Worm (Caenorhabditis elegans) whole organism, young adult: Measurements from ENCODE around the gene srxa-6.

Experiments used
- C06A6.2 ChIP-seq: fragments of 200-800 bp; sonication (Bioruptor generic); conservative IDR thresholded peaks from 2 replicates; pipeline ENCODE4 v1.3.6; 2022; ENCODE audit warnings: missing genetic modification characterization, missing compliant biosample characterization
- F10E7.11 ChIP-seq: sonication (generic microtip); optimal IDR thresholded peaks from 2 replicates; lab custom pipeline; 2017; ENCODE audit warnings: mild to moderate bottlenecking, missing genetic modification characterization, moderate library complexity, missing compliant biosample characterization
- F22D6.2 ChIP-seq: sonication (generic microtip); optimal IDR thresholded peaks from 2 replicates; lab custom pipeline; 2016; ENCODE audit warnings: mild to moderate bottlenecking, missing genetic modification characterization, missing compliant biosample characterization
- F39B2.1 ChIP-seq: fragments of 200-800 bp; sonication (Bioruptor generic); IDR thresholded peaks from 2 replicates; pipeline ENCODE4 v1.3.6; 2022; ENCODE audit warnings: missing genetic modification reagents, missing genetic modification characterization, missing compliant biosample characterization
- F52B5.7 ChIP-seq: sonication (generic microtip); optimal IDR thresholded peaks from 2 replicates; lab custom pipeline; 2016; ENCODE audit warnings: mild to moderate bottlenecking, missing genetic modification characterization, missing compliant biosample characterization
- K11D2.4 ChIP-seq: fragments of 200-800 bp; sonication (Bioruptor generic); IDR thresholded peaks from 2 replicates; pipeline ENCODE4 v1.3.6; 2022; ENCODE audit warnings: missing genetic modification reagents, missing genetic modification characterization, missing compliant biosample characterization
- K12H6.12 ChIP-seq: fragments of 200-800 bp; sonication (Bioruptor generic); optimal IDR thresholded peaks from 2 replicates; lab custom pipeline; 2018; ENCODE audit warnings: mild to moderate bottlenecking, missing genetic modification characterization, missing compliant biosample characterization
- T26A5.8 ChIP-seq: sonication (generic microtip); optimal IDR thresholded peaks from 2 replicates; lab custom pipeline; 2016; ENCODE audit warnings: missing genetic modification characterization, missing compliant biosample characterization
- Y56A3A.18 ChIP-seq: fragments of 200-800 bp; sonication (Bioruptor generic); IDR thresholded peaks from 2 replicates; pipeline ENCODE4 v1.3.6; 2022; ENCODE audit warnings: missing genetic modification reagents, missing genetic modification characterization, missing compliant biosample characterization
- Y79H2A.3 ChIP-seq: fragments of 200-800 bp; sonication (Bioruptor generic); conservative IDR thresholded peaks from 2 replicates; pipeline ENCODE4 v1.3.6; 2022; ENCODE audit warnings: missing genetic modification reagents, missing genetic modification characterization, missing compliant biosample characterization
- Y95B8A.8 ChIP-seq: fragments of 200-800 bp; sonication (Bioruptor generic); IDR thresholded peaks from 2 replicates; pipeline ENCODE4 v1.3.6; 2022; ENCODE audit warnings: missing genetic modification reagents, missing genetic modification characterization, missing compliant biosample characterization
- ZK185.1 ChIP-seq: sonication (generic microtip); optimal IDR thresholded peaks from 2 replicates; lab custom pipeline; 2016; ENCODE audit warnings: mild to moderate bottlenecking, missing genetic modification characterization, missing compliant biosample characterization; ENCODE audit not compliant: poor library complexity, severe bottlenecking
- attf-5 ChIP-seq: fragments of 200-800 bp; sonication (Bioruptor generic); optimal IDR thresholded peaks from 2 replicates; lab custom pipeline; 2018; ENCODE audit warnings: mild to moderate bottlenecking, missing genetic modification characterization, missing compliant biosample characterization
- cebp-1 ChIP-seq, 2 experiments: fragments of 200-800 bp in 1 of 2; sonication (Bioruptor generic) in 1 of 2; sonication (generic microtip) in 1 of 2; IDR thresholded peaks in 1 of 2; optimal IDR thresholded peaks in 1 of 2; 2 replicates each; pipeline versions ENCODE4 v1.3.6 to Lab custom; 2017 to 2022; ENCODE audit warnings: missing compliant biosample characterization in 2 of 2, missing genetic modification characterization in 2 of 2, mild to moderate bottlenecking in 1 of 2, missing genetic modification reagents in 1 of 2, moderate library complexity in 1 of 2
- ceh-100 ChIP-seq: fragments of 200-800 bp; sonication (Bioruptor generic); IDR thresholded peaks from 2 replicates; pipeline ENCODE4 v1.3.6; 2022; ENCODE audit warnings: missing genetic modification reagents, missing genetic modification characterization, missing compliant biosample characterization
- ceh-40 ChIP-seq: fragments of 200-800 bp; sonication (Bioruptor generic); IDR thresholded peaks from 2 replicates; pipeline ENCODE4 v1.3.6; 2022; ENCODE audit warnings: missing genetic modification characterization, missing compliant biosample characterization
- dox-1 ChIP-seq: fragments of 200-800 bp; sonication (Bioruptor generic); IDR thresholded peaks from 2 replicates; pipeline ENCODE4 v1.3.6; 2022; ENCODE audit warnings: missing genetic modification reagents, missing genetic modification characterization, missing compliant biosample characterization
- egl-18 ChIP-seq: fragments of 200-800 bp; sonication (Bioruptor generic); IDR thresholded peaks from 2 replicates; pipeline ENCODE4 v1.3.6; 2022; ENCODE audit warnings: missing genetic modification reagents, missing genetic modification characterization, missing compliant biosample characterization
- ets-4 ChIP-seq: fragments of 200-800 bp; sonication (Bioruptor generic); optimal IDR thresholded peaks from 2 replicates; lab custom pipeline; 2018; ENCODE audit warnings: mild to moderate bottlenecking, missing genetic modification characterization, missing compliant biosample characterization
- fkh-3 ChIP-seq: sonication (generic microtip); optimal IDR thresholded peaks from 2 replicates; lab custom pipeline; 2016; ENCODE audit warnings: mild to moderate bottlenecking, missing genetic modification characterization, missing compliant biosample characterization
- gei-17 ChIP-seq: fragments of 200-800 bp; sonication (Bioruptor generic); optimal IDR thresholded peaks from 2 replicates; lab custom pipeline; 2018; ENCODE audit warnings: mild to moderate bottlenecking, missing genetic modification characterization, missing compliant biosample characterization
- hlh-26 ChIP-seq: fragments of 200-800 bp; sonication (Bioruptor generic); conservative IDR thresholded peaks from 2 replicates; pipeline ENCODE4 v1.3.6; 2022; ENCODE audit warnings: missing genetic modification reagents, missing genetic modification characterization, missing compliant biosample characterization
- hrde-1 ChIP-seq: sonication (generic microtip); optimal IDR thresholded peaks from 2 replicates; lab custom pipeline; 2016; ENCODE audit warnings: missing genetic modification characterization, mild to moderate bottlenecking, missing compliant biosample characterization, moderate library complexity, missing genotype, missing genetic modification reagents, borderline replicate concordance
- hsf-1 ChIP-seq: fragments of 200-800 bp; sonication (Bioruptor generic); IDR thresholded peaks from 2 replicates; pipeline ENCODE4 v1.3.6; 2022; ENCODE audit warnings: missing genetic modification reagents, missing genetic modification characterization, missing compliant biosample characterization
- lsl-1 ChIP-seq: fragments of 200-800 bp; sonication (Bioruptor generic); optimal IDR thresholded peaks from 2 replicates; lab custom pipeline; 2018; ENCODE audit warnings: mild to moderate bottlenecking, missing genetic modification characterization, moderate library complexity, missing compliant biosample characterization
- madf-10 ChIP-seq: sonication (generic microtip); optimal IDR thresholded peaks from 2 replicates; lab custom pipeline; 2016; ENCODE audit warnings: mild to moderate bottlenecking, missing genetic modification characterization, missing compliant biosample characterization
- madf-8 ChIP-seq: fragments of 200-800 bp; sonication (Bioruptor generic); conservative IDR thresholded peaks from 2 replicates; pipeline ENCODE4 v1.3.6; 2022; ENCODE audit warnings: missing genetic modification reagents, missing genetic modification characterization, missing compliant biosample characterization
- mcd-1 ChIP-seq: fragments of 200-800 bp; sonication (Bioruptor generic); IDR thresholded peaks from 2 replicates; pipeline ENCODE4 v1.3.6; 2022; ENCODE audit warnings: missing genetic modification reagents, missing genetic modification characterization, missing compliant biosample characterization
- mxl-1 ChIP-seq: sonication (generic microtip); optimal IDR thresholded peaks from 2 replicates; lab custom pipeline; 2016; ENCODE audit warnings: missing genetic modification characterization, missing compliant biosample characterization
- nfya-1 ChIP-seq: sonication (generic microtip); optimal IDR thresholded peaks from 2 replicates; lab custom pipeline; 2017; ENCODE audit warnings: antibody characterized with exemption, missing compliant biosample characterization, missing genetic modification characterization, borderline replicate concordance; ENCODE audit not compliant: insufficient read depth
- nhr-27 ChIP-seq: fragments of 200-800 bp; sonication (Bioruptor generic); optimal IDR thresholded peaks from 2 replicates; lab custom pipeline; 2018; ENCODE audit warnings: mild to moderate bottlenecking, missing genetic modification characterization, moderate library complexity, missing compliant biosample characterization
- nhr-80 ChIP-seq: sonication (generic microtip); optimal IDR thresholded peaks from 2 replicates; lab custom pipeline; 2016; ENCODE audit warnings: missing genetic modification characterization, missing compliant biosample characterization
- nhr-90 ChIP-seq: sonication (generic microtip); optimal IDR thresholded peaks from 2 replicates; lab custom pipeline; 2016; ENCODE audit warnings: missing genotype, mild to moderate bottlenecking, missing genetic modification characterization, missing compliant biosample characterization
- rcor-1 ChIP-seq: fragments of 200-800 bp; sonication (Bioruptor generic); IDR thresholded peaks from 2 replicates; pipeline ENCODE4 v1.3.6; 2022; ENCODE audit warnings: missing genetic modification reagents, missing genetic modification characterization, missing compliant biosample characterization
- rec-8 ChIP-seq, 2 experiments: sonication (generic microtip); optimal IDR thresholded peaks; 2 replicates each; lab custom pipeline; 2016; ENCODE audit warnings: mild to moderate bottlenecking in 2 of 2, missing genetic modification characterization in 2 of 2, missing genetic modification reagents in 2 of 2, missing genotype in 2 of 2, missing biosample characterization in 1 of 2, missing compliant biosample characterization in 1 of 2, moderate library complexity in 1 of 2
- repo-1 ChIP-seq: sonication (generic microtip); optimal IDR thresholded peaks from 2 replicates; lab custom pipeline; 2017; ENCODE audit warnings: mild to moderate bottlenecking, missing genetic modification characterization, missing compliant biosample characterization
- sdz-38 ChIP-seq: sonication (generic microtip); optimal IDR thresholded peaks from 2 replicates; lab custom pipeline; 2016; ENCODE audit warnings: missing genotype, missing genetic modification characterization, missing compliant biosample characterization
- sea-2 ChIP-seq: fragments of 200-800 bp; sonication (Bioruptor generic); IDR thresholded peaks from 2 replicates; pipeline ENCODE4 v1.3.6; 2022; ENCODE audit warnings: missing genetic modification characterization, missing compliant biosample characterization
- snpc-3.4 ChIP-seq: sonication (generic microtip); optimal IDR thresholded peaks from 2 replicates; lab custom pipeline; 2017; ENCODE audit warnings: missing genetic modification characterization, mild to moderate bottlenecking, missing compliant biosample characterization, antibody characterized with exemption, moderate library complexity, missing genotype, missing genetic modification reagents
- tbx-9 ChIP-seq: sonication (generic microtip); optimal IDR thresholded peaks from 2 replicates; lab custom pipeline; 2016; ENCODE audit warnings: borderline replicate concordance, missing genetic modification characterization, inconsistent platforms, missing compliant biosample characterization
- tlf-1 ChIP-seq: fragments of 200-800 bp; sonication (Bioruptor generic); optimal IDR thresholded peaks from 2 replicates; lab custom pipeline; 2018; ENCODE audit warnings: mild to moderate bottlenecking, missing genetic modification characterization, missing compliant biosample characterization
- xnd-1 ChIP-seq: sonication (generic microtip); optimal IDR thresholded peaks from 2 replicates; lab custom pipeline; 2016; ENCODE audit warnings: missing genotype, missing genetic modification reagents, missing genetic modification characterization, missing compliant biosample characterization
- zfh-2 ChIP-seq: fragments of 200-800 bp; sonication (Bioruptor generic); conservative IDR thresholded peaks from 2 replicates; pipeline ENCODE4 v1.3.6; 2022; ENCODE audit warnings: missing genetic modification reagents, missing genetic modification characterization, missing compliant biosample characterization
- zim-3 ChIP-seq: sonication (generic microtip); optimal IDR thresholded peaks from 2 replicates; lab custom pipeline; 2017; ENCODE audit warnings: mild to moderate bottlenecking, missing genetic modification characterization, moderate library complexity, missing compliant biosample characterization
- ztf-22 ChIP-seq: fragments of 200-800 bp; sonication (Bioruptor generic); optimal IDR thresholded peaks from 2 replicates; lab custom pipeline; 2018; ENCODE audit warnings: mild to moderate bottlenecking, missing genetic modification characterization, moderate library complexity, missing compliant biosample characterization
- ztf-25 ChIP-seq: fragments of 200-800 bp; sonication (Bioruptor generic); IDR thresholded peaks from 2 replicates; pipeline ENCODE4 v1.3.6; 2022; ENCODE audit warnings: missing genetic modification reagents, missing genetic modification characterization, missing compliant biosample characterization
- ztf-6 ChIP-seq: fragments of 200-800 bp; sonication (Bioruptor generic); IDR thresholded peaks from 2 replicates; pipeline ENCODE4 v1.3.6; 2022; ENCODE audit warnings: missing genetic modification reagents, missing genetic modification characterization, missing compliant biosample characterization

The srxa-6 gene

ce11 chrV:20693968-20694367 lies 40.8 kb upstream of the srxa-6 start (continued):
- TF ChIP-seq C06A6.2 (GFP tag; lab: Robert Waterston, UW) (peak; percentile 37; the same call in 1 of the 2 replicates), madf-10 (tag; lab: Kevin White, UChicago) (peak; percentile 42), nhr-27 (tag; lab: Kevin White, UChicago) (no peak), hrde-1 (tag; lab: Kevin White, UChicago) (peak; percentile 38), egl-18 (GFP tag; lab: Robert Waterston, UW) (no peak), F10E7.11 (tag; lab: Kevin White, UChicago) (no peak), rec-8 (tag; optimal IDR thresholded peaks at IDR 0.05; lab: Kevin White, UChicago) (peak; percentile 34 to 73), tlf-1 (GFP tag; lab: Kevin White, UChicago) (no peak), sdz-38 (tag; lab: Kevin White, UChicago) (no peak), ceh-100 (GFP tag; lab: Robert Waterston, UW) (peak; percentile 35; the same call in 1 of the 2 replicates), ztf-25 (GFP tag; lab: Robert Waterston, UW) (peak; percentile 68; the same call in 1 of the 2 replicates), tbx-9 (tag; lab: Kevin White, UChicago) (peak; percentile 7), repo-1 (peak; percentile 72), hsf-1 (GFP tag; lab: Robert Waterston, UW) (0 out of 2 replicates have a peak, but pooled peaks have one; percentile 25), hlh-26 (GFP tag; lab: Robert Waterston, UW) (no peak), Y79H2A.3 (GFP tag; lab: Robert Waterston, UW) (no peak), K12H6.12 (tag; lab: Kevin White, UChicago) (peak; percentile 33), F22D6.2 (tag; lab: Kevin White, UChicago) (no peak), ztf-6 (no peak), mcd-1 (peak; percentile 53), Y56A3A.18 (GFP tag; lab: Robert Waterston, UW) (peak; percentile 70; the same call in 1 of the 2 replicates), gei-17 (GFP tag; lab: Kevin White, UChicago) (peak; percentile 22), K11D2.4 (GFP tag; lab: Robert Waterston, UW) (peak; percentile 44; the same call in 1 of the 2 replicates), sea-2 (GFP tag; lab: Robert Waterston, UW) (0 out of 2 replicates have a peak, but pooled peaks have one; percentile 27), T26A5.8 (tag; lab: Kevin White, UChicago) (no peak), lsl-1 (GFP tag; lab: Kevin White, UChicago) (peak; percentile 32), nhr-90 (tag; lab: Kevin White, UChicago) (peak; percentile 74), nfya-1 (tag; lab: Kevin White, UChicago) (no peak), mxl-1 (tag; lab: Kevin White, UChicago) (peak; percentile 55), ceh-40 (peak; percentile 81), ZK185.1 (peak; percentile 45), F52B5.7 (tag; lab: Kevin White, UChicago) (peak; percentile 62), rcor-1 (GFP tag; lab: Robert Waterston, UW) (peak; percentile 69; the same call in 1 of the 2 replicates), ztf-22 (peak; percentile 11), attf-5 (peak; percentile 47), zfh-2 (peak; percentile 49), dox-1 (peak; percentile 87), fkh-3 (tag; lab: Kevin White, UChicago) (peak; percentile 38), Y95B8A.8 (GFP tag; lab: Robert Waterston, UW) (peak; percentile 72; the same call in 1 of the 2 replicates), zim-3 (peak; percentile 87), nhr-80 (tag; lab: Kevin White, UChicago) (peak; percentile 10), madf-8 (GFP tag; lab: Robert Waterston, UW) (no peak), cebp-1 (GFP tag; IDR thresholded peaks at IDR 0.05; lab: Robert Waterston, UW) (no peak), cebp-1 (tag; optimal IDR thresholded peaks at IDR 0.05; lab: Kevin White, UChicago) (peak; percentile 63), ets-4 (GFP tag; lab: Kevin White, UChicago) (peak; percentile 32), snpc-3.4 (tag; lab: Kevin White, UChicago) (peak; percentile 44), F39B2.1 (GFP tag; lab: Robert Waterston, UW) (no peak), xnd-1 (tag; lab: Kevin White, UChicago) (no peak)
